Fruit fly (Drosophila melanogaster) whole organism, embryonic: ENCODE data around the gene CG16790.

Experiments
- CG10543 ChIP-seq: fragments of 200-800 bp; sonication (Bioruptor generic); optimal IDR thresholded peaks from 3 replicates; lab custom pipeline; 2017; ENCODE audit warnings: missing biosample characterization, mild to moderate bottlenecking, missing genetic modification characterization, moderate library complexity
- CG7556 ChIP-seq: fragments of 200-800 bp; sonication (Bioruptor generic); optimal IDR thresholded peaks from 2 replicates; lab custom pipeline; 2017; ENCODE audit warnings: missing biosample characterization, mild to moderate bottlenecking, missing genetic modification characterization
- Poxn ChIP-seq: fragments of 200-800 bp; sonication (Bioruptor generic); IDR thresholded peaks from 2 replicates; pipeline ENCODE4 v1.3.6; 2022; ENCODE audit warnings: missing biosample characterization, missing genetic modification characterization
- ase ChIP-seq: fragments of 200-800 bp; sonication (Bioruptor generic); IDR thresholded peaks from 3 replicates; pipeline ENCODE4 v1.3.6; 2022; ENCODE audit warnings: missing biosample characterization, missing genetic modification characterization
- btn ChIP-seq: fragments of 200-800 bp; sonication (Bioruptor generic); optimal IDR thresholded peaks from 2 replicates; lab custom pipeline; 2016; ENCODE audit warnings: missing biosample characterization, missing genetic modification characterization
- knrl ChIP-seq: fragments of 200-800 bp; sonication (Bioruptor generic); IDR thresholded peaks from 3 replicates; pipeline ENCODE4 v1.3.6; 2022; ENCODE audit warnings: missing biosample characterization, missing genetic modification characterization; ENCODE audit not compliant: partially characterized antibody
- org-1 ChIP-seq: fragments of 200-800 bp; sonication (Bioruptor generic); optimal IDR thresholded peaks from 2 replicates; lab custom pipeline; 2017; ENCODE audit warnings: missing biosample characterization, missing genetic modification characterization
- sd ChIP-seq: fragments of 200-800 bp; sonication (Bioruptor generic); optimal IDR thresholded peaks from 3 replicates; lab custom pipeline; 2018; ENCODE audit warnings: missing biosample characterization, mild to moderate bottlenecking, missing genetic modification characterization, moderate library complexity
- sqz ChIP-seq: fragments of 200-800 bp; sonication (Bioruptor generic); optimal IDR thresholded peaks from 3 replicates; lab custom pipeline; 2018; ENCODE audit warnings: missing biosample characterization, mild to moderate bottlenecking, missing genetic modification characterization

- TF ChIP-seq sqz (no peak), org-1 (GFP tag; lab: Kevin White, UChicago) (no peak), sd (tag; lab: Kevin White, UChicago) (no peak), Poxn (no peak), CG7556 (GFP tag; lab: Kevin White, UChicago) (no peak), ase (GFP tag; lab: Robert Waterston, UW) (no peak), btn (GFP tag; lab: Kevin White, UChicago) (no peak), CG10543 (GFP tag; lab: Kevin White, UChicago) (no peak), knrl (GFP tag; lab: Robert Waterston, UW) (no peak)
These were observed 26.4 kb downstream of the CG16790 start for dm6 chr3R:9543495-9544180.
